Fruit fly (Drosophila melanogaster) whole organism, larva: Measurements from ENCODE around the gene Fkbp39.
A peak's percentile ranks its signal among the peaks of the same experiment; 100 is the strongest.

Experiments
- noc ChIP-seq: fragments of 200-800 bp; sonication (Bioruptor generic); optimal IDR thresholded peaks from 3 replicates; lab custom pipeline; 2019; ENCODE audit warnings: missing biosample characterization, mild to moderate bottlenecking, missing genetic modification characterization, moderate library complexity

Gene Fkbp39

dm6 chr3R:15345198-15346017 lies 12.5 kb upstream of the Fkbp39 start:
- TF ChIP-seq noc (tag; lab: Kevin White, UChicago), result peak; percentile 22

- peak; percentile 75 for TF ChIP-seq noc (tag; lab: Kevin White, UChicago)
These were observed 10.2 kb upstream of the Fkbp39 start, which contains the start of gene Nagk for dm6 chr3R:15342926-15343685. Nagk (minus strand) TSS chr3R:15343256.

dm6 chr3R:15342432-15342925 lies 9.5 kb upstream of the Fkbp39 start:
- no peak for TF ChIP-seq noc (tag; lab: Kevin White, UChicago)

- no peak for TF ChIP-seq noc (tag; lab: Kevin White, UChicago)
These were observed 7.3 kb upstream of the Fkbp39 start, which contains the start of gene SerRS-m for dm6 chr3R:15340052-15340732. SerRS-m (plus strand) TSS chr3R:15340667.

- no peak for TF ChIP-seq noc (tag; lab: Kevin White, UChicago)
These were observed 6.2 kb upstream of the Fkbp39 start for dm6 chr3R:15339111-15339510.

- TF ChIP-seq noc (tag; lab: Kevin White, UChicago), result no peak
These were observed 2.5 kb downstream of the Fkbp39 start, which contains the start of gene mRpL9 for dm6 chr3R:15330472-15330871. mRpL9 (plus strand) TSS chr3R:15330738.

dm6 chr3R:15328083-15328779 lies 4.7 kb downstream of the Fkbp39 start, which contains the start of the genes CG6236 and ea:
CG6236 (minus strand) TSS chr3R:15328269.
ea (plus strand) TSS chr3R:15328729.
- no peak for TF ChIP-seq noc (tag; lab: Kevin White, UChicago)

dm6 chr3R:15320747-15321085 lies 12.2 kb downstream of the Fkbp39 start, which contains the start of gene ear:
ear (plus strand) TSS chr3R:15320756.
- TF ChIP-seq noc (tag; lab: Kevin White, UChicago), result no peak

dm6 chr3R:15319912-15320746 lies 12.8 kb downstream of the Fkbp39 start, which contains the start of the genes CG6276 and CG44040:
CG6276 (minus strand) TSS chr3R:15320069.
CG44040 (plus strand) TSS chr3R:15320378.
- TF ChIP-seq noc (tag; lab: Kevin White, UChicago), result peak; percentile 62

- no peak for TF ChIP-seq noc (tag; lab: Kevin White, UChicago)
These were observed 16.6 kb downstream of the Fkbp39 start, which contains the start of gene CG14866 for dm6 chr3R:15316326-15316725. CG14866 (plus strand) TSS chr3R:15316471.

- no peak for TF ChIP-seq noc (tag; lab: Kevin White, UChicago)
These were observed 19.1 kb downstream of the Fkbp39 start for dm6 chr3R:15313836-15314235.

dm6 chr3R:15310695-15311094 lies 22.2 kb downstream of the Fkbp39 start:
- TF ChIP-seq noc (tag; lab: Kevin White, UChicago), result no peak

dm6 chr3R:15309924-15310323 lies 23.0 kb downstream of the Fkbp39 start, which contains the start of gene Tm2:
Tm2 (plus strand) TSS chr3R:15310193.
- TF ChIP-seq noc (tag; lab: Kevin White, UChicago), result no peak

dm6 chr3R:15305246-15305645 lies 27.7 kb downstream of the Fkbp39 start:
- no peak for TF ChIP-seq noc (tag; lab: Kevin White, UChicago)
